Fruit fly (Drosophila melanogaster) whole organism, embryonic: ENCODE measurements around the gene CG42237.

ENCODE experiments used
- ATbp ChIP-seq: fragments of 200-800 bp; sonication (Bioruptor generic); optimal IDR thresholded peaks from 2 replicates; lab custom pipeline; 2017; ENCODE audit warnings: missing biosample characterization, mild to moderate bottlenecking, missing genetic modification characterization, missing genetic modification reagents
- Ada2b ChIP-seq: fragments of 200-800 bp; sonication (Bioruptor generic); IDR thresholded peaks from 2 replicates; pipeline ENCODE4 v1.3.6; 2022; ENCODE audit warnings: missing biosample characterization, missing genetic modification characterization
- Adf1 ChIP-seq: fragments of 200-800 bp; sonication (Bioruptor generic); IDR thresholded peaks from 2 replicates; pipeline ENCODE4 v1.3.6; 2022; ENCODE audit warnings: missing biosample characterization, missing genetic modification characterization
- Blimp-1 ChIP-seq: fragments of 200-800 bp; sonication (Bioruptor generic); optimal IDR thresholded peaks from 3 replicates; lab custom pipeline; 2018; ENCODE audit warnings: missing biosample characterization, missing genetic modification characterization, mild to moderate bottlenecking, moderate library complexity, missing genetic modification reagents
- CG12155 ChIP-seq: fragments of 200-800 bp; sonication (Bioruptor generic); optimal IDR thresholded peaks from 3 replicates; lab custom pipeline; 2016; ENCODE audit warnings: missing biosample characterization, missing genetic modification characterization
- CG12236 ChIP-seq: fragments of 200-800 bp; sonication (Bioruptor generic); optimal IDR thresholded peaks from 2 replicates; lab custom pipeline; 2016; ENCODE audit warnings: missing biosample characterization, missing genetic modification characterization
- CG1233 ChIP-seq: fragments of 200-800 bp; sonication (Bioruptor generic); optimal IDR thresholded peaks from 4 replicates; lab custom pipeline; 2018; ENCODE audit warnings: missing biosample characterization, mild to moderate bottlenecking, missing genetic modification characterization
- CG13424 ChIP-seq: fragments of 200-800 bp; sonication (Bioruptor generic); optimal IDR thresholded peaks from 2 replicates; lab custom pipeline; 2019; ENCODE audit warnings: missing biosample characterization, mild to moderate bottlenecking, missing genetic modification characterization, moderate library complexity
- CG2875 ChIP-seq: fragments of 200-800 bp; sonication (Bioruptor generic); optimal IDR thresholded peaks from 2 replicates; lab custom pipeline; 2017; ENCODE audit warnings: missing biosample characterization, mild to moderate bottlenecking, missing genetic modification characterization, missing genetic modification reagents
- CG31388 ChIP-seq: fragments of 200-800 bp; sonication (Bioruptor generic); optimal IDR thresholded peaks from 2 replicates; lab custom pipeline; 2016; ENCODE audit warnings: missing biosample characterization, missing genetic modification characterization
- CG3163 ChIP-seq: fragments of 200-800 bp; sonication (Bioruptor generic); optimal IDR thresholded peaks from 3 replicates; lab custom pipeline; 2016; ENCODE audit warnings: missing biosample characterization, missing genetic modification characterization
- CG32767 ChIP-seq: fragments of 200-800 bp; sonication (Bioruptor generic); IDR thresholded peaks from 2 replicates; pipeline ENCODE4 v1.3.6; 2022; ENCODE audit warnings: missing biosample characterization, missing genetic modification characterization
- CG4360 ChIP-seq: fragments of 200-800 bp; sonication (Bioruptor generic); IDR thresholded peaks from 2 replicates; pipeline ENCODE4 v1.3.6; 2022; ENCODE audit warnings: missing biosample characterization, missing genetic modification characterization
- CG6175 ChIP-seq: fragments of 200-800 bp; sonication (Bioruptor generic); IDR thresholded peaks from 3 replicates; pipeline ENCODE4 v1.3.6; 2022; ENCODE audit warnings: missing biosample characterization, missing genetic modification characterization
- CG6683 ChIP-seq: fragments of 200-800 bp; sonication (Bioruptor generic); optimal IDR thresholded peaks from 2 replicates; lab custom pipeline; 2017; ENCODE audit warnings: missing biosample characterization, mild to moderate bottlenecking, missing genetic modification characterization, missing genetic modification reagents
- CG7357 ChIP-seq: fragments of 200-800 bp; sonication (Bioruptor generic); IDR thresholded peaks from 3 replicates; pipeline ENCODE4 v1.3.6; 2022; ENCODE audit warnings: missing biosample characterization, missing genetic modification characterization
- CTCF ChIP-seq: fragments of 200-800 bp; sonication (Bioruptor generic); optimal IDR thresholded peaks from 2 replicates; lab custom pipeline; 2017; ENCODE audit warnings: missing biosample characterization, mild to moderate bottlenecking, missing genetic modification characterization, moderate library complexity
- Drgx ChIP-seq: fragments of 200-800 bp; sonication (Bioruptor generic); IDR thresholded peaks from 2 replicates; pipeline ENCODE4 v1.3.6; 2022; ENCODE audit warnings: missing biosample characterization, missing genetic modification characterization
- Ets65A ChIP-seq: fragments of 200-800 bp; sonication (Bioruptor generic); peaks from one replicate; lab custom pipeline; 2016; ENCODE audit warnings: missing biosample characterization, missing genetic modification characterization
- HLH3B ChIP-seq: fragments of 200-800 bp; sonication (Bioruptor generic); IDR thresholded peaks from 2 replicates; pipeline ENCODE4 v1.3.6; 2022; ENCODE audit warnings: missing biosample characterization, missing genetic modification characterization
- Hsf ChIP-seq: fragments of 200-800 bp; sonication (Bioruptor generic); optimal IDR thresholded peaks from 3 replicates; lab custom pipeline; 2016; ENCODE audit warnings: missing biosample characterization, missing genetic modification characterization
- Myb ChIP-seq: fragments of 200-800 bp; sonication (Bioruptor generic); optimal IDR thresholded peaks from 2 replicates; lab custom pipeline; 2016; ENCODE audit warnings: missing biosample characterization, missing genetic modification characterization
- Sox102F ChIP-seq: fragments of 200-800 bp; sonication (Bioruptor generic); optimal IDR thresholded peaks from 2 replicates; lab custom pipeline; 2018; ENCODE audit warnings: missing biosample characterization, mild to moderate bottlenecking, missing genetic modification characterization, moderate library complexity
- Spps ChIP-seq: fragments of 200-800 bp; sonication (Bioruptor generic); optimal IDR thresholded peaks from 2 replicates; lab custom pipeline; 2018; ENCODE audit warnings: missing biosample characterization, mild to moderate bottlenecking, missing genetic modification characterization
- Xrp1 ChIP-seq: fragments of 200-800 bp; sonication (Bioruptor generic); IDR thresholded peaks from 2 replicates; pipeline ENCODE4 v1.3.6; 2022; ENCODE audit warnings: missing biosample characterization, missing genetic modification characterization
- ac ChIP-seq: fragments of 200-800 bp; sonication (Bioruptor generic); optimal IDR thresholded peaks from 3 replicates; lab custom pipeline; 2017; ENCODE audit warnings: missing biosample characterization, mild to moderate bottlenecking, missing genetic modification characterization
- bigmax ChIP-seq: fragments of 200-800 bp; sonication (Bioruptor generic); optimal IDR thresholded peaks from 2 replicates; lab custom pipeline; 2018; ENCODE audit warnings: missing biosample characterization, mild to moderate bottlenecking, missing genetic modification characterization
- ci ChIP-seq: fragments of 200-800 bp; sonication (Bioruptor generic); IDR thresholded peaks from 3 replicates; pipeline ENCODE4 v1.3.6; 2022; ENCODE audit warnings: missing biosample characterization, missing genetic modification characterization
- crol ChIP-seq: fragments of 200-800 bp; sonication (Bioruptor generic); IDR thresholded peaks from 2 replicates; pipeline ENCODE4 v1.3.6; 2022; ENCODE audit warnings: missing biosample characterization, missing genetic modification characterization
- fd64A ChIP-seq: fragments of 200-800 bp; sonication (Bioruptor generic); optimal IDR thresholded peaks from 3 replicates; lab custom pipeline; 2018; ENCODE audit warnings: missing biosample characterization, mild to moderate bottlenecking, missing genetic modification characterization
- gce ChIP-seq: fragments of 200-800 bp; sonication (Bioruptor generic); IDR thresholded peaks from 3 replicates; pipeline ENCODE4 v1.3.6; 2022; ENCODE audit warnings: missing biosample characterization, missing genetic modification characterization
- gem ChIP-seq: fragments of 200-800 bp; sonication (Bioruptor generic); optimal IDR thresholded peaks from 2 replicates; lab custom pipeline; 2019; ENCODE audit warnings: missing biosample characterization, mild to moderate bottlenecking, missing genetic modification characterization, moderate library complexity
- grau ChIP-seq: fragments of 200-800 bp; optimal IDR thresholded peaks from 3 replicates; lab custom pipeline; 2019; ENCODE audit warnings: missing biosample characterization, mild to moderate bottlenecking, missing genetic modification characterization, moderate library complexity
- jumu ChIP-seq: fragments of 200-800 bp; sonication (Bioruptor generic); optimal IDR thresholded peaks from 3 replicates; lab custom pipeline; 2016; ENCODE audit warnings: missing biosample characterization, missing genetic modification characterization
- pho ChIP-seq: fragments of 200-800 bp; sonication (Bioruptor generic); optimal IDR thresholded peaks from 2 replicates; lab custom pipeline; 2016; ENCODE audit warnings: missing biosample characterization, missing genetic modification characterization
- pros ChIP-seq: fragments of 200-800 bp; sonication (Bioruptor generic); optimal IDR thresholded peaks from 3 replicates; lab custom pipeline; 2019; ENCODE audit warnings: missing biosample characterization, mild to moderate bottlenecking, missing genetic modification characterization, moderate library complexity
- ro ChIP-seq: fragments of 200-800 bp; sonication (Bioruptor generic); IDR thresholded peaks from 2 replicates; pipeline ENCODE4 v1.3.6; 2022; ENCODE audit warnings: missing biosample characterization, missing genetic modification characterization
- row ChIP-seq: fragments of 200-800 bp; sonication (Bioruptor generic); IDR thresholded peaks from 3 replicates; pipeline ENCODE4 v1.3.6; 2022; ENCODE audit warnings: missing biosample characterization, missing genetic modification characterization
- sisA ChIP-seq: fragments of 200-800 bp; sonication (Bioruptor generic); IDR thresholded peaks from 2 replicates; pipeline ENCODE4 v1.3.6; 2022; ENCODE audit warnings: missing biosample characterization, missing genetic modification characterization
- stwl ChIP-seq: fragments of 200-800 bp; sonication (Bioruptor generic); optimal IDR thresholded peaks from 3 replicates; lab custom pipeline; 2018; ENCODE audit warnings: missing biosample characterization, mild to moderate bottlenecking, missing genetic modification characterization, moderate library complexity
- tin ChIP-seq: fragments of 200-800 bp; sonication (Bioruptor generic); optimal IDR thresholded peaks from 3 replicates; lab custom pipeline; 2016; ENCODE audit warnings: missing biosample characterization, missing genetic modification characterization
- tna ChIP-seq: fragments of 200-800 bp; sonication (Bioruptor generic); IDR thresholded peaks from 2 replicates; pipeline ENCODE4 v1.3.6; 2022; ENCODE audit warnings: missing biosample characterization, missing genetic modification characterization; ENCODE audit not compliant: partially characterized antibody
- zfh1 ChIP-seq: fragments of 200-800 bp; sonication (Bioruptor generic); IDR thresholded peaks from 3 replicates; pipeline ENCODE4 v1.3.6; 2022; ENCODE audit warnings: missing biosample characterization, missing genetic modification characterization

Gene CG42237

dm6 chrX:13113863-13114407 is 996 bp upstream of the CG42237 start (continued):
- TF ChIP-seq CG12236 (no peak), Myb (no peak), stwl (no peak), tin (GFP tag; lab: Kevin White, UChicago) (no peak), Spps (tag; lab: Kevin White, UChicago) (no peak), CG7357 (GFP tag; lab: Robert Waterston, UW) (0 out of 3 replicates have a peak, but pooled peaks have one; percentile 5), CG13424 (tag; lab: Kevin White, UChicago) (no peak), Adf1 (no peak), CG12155 (GFP tag; lab: Kevin White, UChicago) (no peak), CTCF (GFP tag; lab: Kevin White, UChicago) (no peak), gce (GFP tag; lab: Robert Waterston, UW) (no peak), ci (GFP tag; lab: Robert Waterston, UW) (peak; percentile 66; the same call in 2 of the 3 replicates), Blimp-1 (peak; percentile 58), Ets65A (GFP tag; lab: Kevin White, UChicago) (peak; percentile 31), HLH3B (GFP tag; lab: Robert Waterston, UW) (0 out of 2 replicates have a peak, but pooled peaks have one; percentile 17), tna (no peak), Drgx (GFP tag; lab: Robert Waterston, UW) (peak; percentile 8; the same call in 1 of the 2 replicates), jumu (GFP tag; lab: Kevin White, UChicago) (no peak), CG32767 (GFP tag; lab: Robert Waterston, UW) (no peak), CG4360 (GFP tag; lab: Robert Waterston, UW) (no peak), Xrp1 (no peak), grau (tag; lab: Kevin White, UChicago) (peak; percentile 50), ATbp (GFP tag; lab: Kevin White, UChicago) (no peak), CG3163 (GFP tag; lab: Kevin White, UChicago) (no peak), Hsf (GFP tag; lab: Kevin White, UChicago) (no peak), sisA (peak; percentile 20; the same call in 1 of the 2 replicates), fd64A (GFP tag; lab: Kevin White, UChicago) (no peak), Ada2b (no peak), crol (GFP tag; lab: Robert Waterston, UW) (no peak), pho (GFP tag; lab: Kevin White, UChicago) (no peak), ro (GFP tag; lab: Robert Waterston, UW) (no peak), ac (GFP tag; lab: Kevin White, UChicago) (no peak), CG2875 (no peak), Sox102F (peak; percentile 31), CG1233 (GFP tag; lab: Kevin White, UChicago) (no peak), CG6683 (GFP tag; lab: Kevin White, UChicago) (no peak), pros (GFP tag; lab: Kevin White, UChicago) (peak; percentile 10), CG6175 (GFP tag; lab: Robert Waterston, UW) (no peak), zfh1 (GFP tag; lab: Robert Waterston, UW) (0 out of 3 replicates have a peak, but pooled peaks have one; percentile 13), row (GFP tag; lab: Robert Waterston, UW) (peak; percentile 28), gem (tag; lab: Kevin White, UChicago) (peak; percentile 1), CG31388 (GFP tag; lab: Kevin White, UChicago) (no peak), bigmax (GFP tag; lab: Kevin White, UChicago) (no peak)
- TF ChIP-seq, all 482 proteins: peak for 20
